Worm (Caenorhabditis elegans) whole organism, late embryonic: ENCODE measurements around the gene F53A9.9.
A peak's percentile ranks its signal among the peaks of the same experiment; 100 is the strongest.

Experiments used
- ceh-14 ChIP-seq: sonication (generic microtip); optimal IDR thresholded peaks from 2 replicates; lab custom pipeline; 2016; ENCODE audit warnings: missing genotype, missing genetic modification characterization, missing compliant biosample characterization
- ceh-18 ChIP-seq: sonication (generic microtip); optimal IDR thresholded peaks from 2 replicates; lab custom pipeline; 2016; ENCODE audit warnings: missing genetic modification characterization, missing compliant biosample characterization
- dve-1 ChIP-seq: sonication (generic microtip); optimal IDR thresholded peaks from 2 replicates; lab custom pipeline; 2017; ENCODE audit warnings: antibody characterized with exemption, mild to moderate bottlenecking, missing genetic modification characterization, missing compliant biosample characterization
- gmeb-2 ChIP-seq: sonication (generic microtip); optimal IDR thresholded peaks from 2 replicates; lab custom pipeline; 2016; ENCODE audit warnings: missing genetic modification characterization, inconsistent platforms, missing compliant biosample characterization
- hlh-30 ChIP-seq: sonication (generic microtip); optimal IDR thresholded peaks from 2 replicates; lab custom pipeline; 2017; ENCODE audit warnings: antibody characterized with exemption, missing genetic modification characterization, missing compliant biosample characterization; ENCODE audit not compliant: insufficient read depth
- pag-3 ChIP-seq: sonication (generic microtip); optimal IDR thresholded peaks from 2 replicates; lab custom pipeline; 2016; ENCODE audit warnings: missing compliant biosample characterization, missing genetic modification characterization, borderline replicate concordance
- pha-4 ChIP-seq: fragments of 150-350 bp; optimal IDR thresholded peaks from 2 replicates; lab custom pipeline; 2018; ENCODE audit warnings: missing biosample characterization, missing genetic modification reagents, missing genetic modification characterization
- pqm-1 ChIP-seq: sonication (generic microtip); optimal IDR thresholded peaks from 2 replicates; lab custom pipeline; 2016; ENCODE audit warnings: missing genetic modification characterization, missing compliant biosample characterization

ce11 chrX:8674514-8674913 lies 46.0 kb downstream of the F53A9.9 start:
- no peak for TF ChIP-seq pqm-1 (tag; lab: Kevin White, UChicago)
- TF ChIP-seq dve-1 (tag; lab: Kevin White, UChicago), result no peak
- no peak for TF ChIP-seq gmeb-2 (tag; lab: Kevin White, UChicago)
- peak; percentile 68 for TF ChIP-seq hlh-30 (tag; lab: Kevin White, UChicago)
- TF ChIP-seq pha-4 (tag; lab: Kevin White, UChicago), result no peak
- TF ChIP-seq ceh-18, result no peak
- no peak for TF ChIP-seq ceh-14 (tag; lab: Kevin White, UChicago)
- no peak for TF ChIP-seq pag-3
